Worm (Caenorhabditis elegans) whole organism, young adult: ENCODE measurements around the gene Y15E3A.4.

ENCODE experiments used
- K12H6.12 ChIP-seq: fragments of 200-800 bp; sonication (Bioruptor generic); optimal IDR thresholded peaks from 2 replicates; lab custom pipeline; 2018; ENCODE audit warnings: mild to moderate bottlenecking, missing genetic modification characterization, missing compliant biosample characterization
- Y95B8A.8 ChIP-seq: fragments of 200-800 bp; sonication (Bioruptor generic); IDR thresholded peaks from 2 replicates; pipeline ENCODE4 v1.3.6; 2022; ENCODE audit warnings: missing genetic modification reagents, missing genetic modification characterization, missing compliant biosample characterization
- ama-1 ChIP-seq, 3 experiments: fragments of 150-350 bp in 1 of 3; sonication (generic microtip) in 2 of 3; optimal IDR thresholded peaks; 2 replicates each; lab custom pipeline; 2014 to 2018; ENCODE audit warnings: missing biosample characterization in 2 of 3, missing genetic modification characterization in 2 of 3, missing genetic modification reagents in 2 of 3
- dpl-1 ChIP-seq: fragments of 150-350 bp; optimal IDR thresholded peaks from 2 replicates; lab custom pipeline; 2014; ENCODE audit warnings: missing biosample characterization, missing genetic modification reagents, missing genetic modification characterization
- lag-1 ChIP-seq: fragments of 200-800 bp; sonication (Bioruptor generic); IDR thresholded peaks from 2 replicates; pipeline ENCODE4 v1.3.6; 2022; ENCODE audit warnings: missing genetic modification reagents, missing genetic modification characterization, missing compliant biosample characterization
- unc-62 ChIP-seq: fragments of 150-350 bp; optimal IDR thresholded peaks from 2 replicates; lab custom pipeline; 2014; ENCODE audit warnings: missing biosample characterization, missing genetic modification reagents, missing genetic modification characterization

DNA sequence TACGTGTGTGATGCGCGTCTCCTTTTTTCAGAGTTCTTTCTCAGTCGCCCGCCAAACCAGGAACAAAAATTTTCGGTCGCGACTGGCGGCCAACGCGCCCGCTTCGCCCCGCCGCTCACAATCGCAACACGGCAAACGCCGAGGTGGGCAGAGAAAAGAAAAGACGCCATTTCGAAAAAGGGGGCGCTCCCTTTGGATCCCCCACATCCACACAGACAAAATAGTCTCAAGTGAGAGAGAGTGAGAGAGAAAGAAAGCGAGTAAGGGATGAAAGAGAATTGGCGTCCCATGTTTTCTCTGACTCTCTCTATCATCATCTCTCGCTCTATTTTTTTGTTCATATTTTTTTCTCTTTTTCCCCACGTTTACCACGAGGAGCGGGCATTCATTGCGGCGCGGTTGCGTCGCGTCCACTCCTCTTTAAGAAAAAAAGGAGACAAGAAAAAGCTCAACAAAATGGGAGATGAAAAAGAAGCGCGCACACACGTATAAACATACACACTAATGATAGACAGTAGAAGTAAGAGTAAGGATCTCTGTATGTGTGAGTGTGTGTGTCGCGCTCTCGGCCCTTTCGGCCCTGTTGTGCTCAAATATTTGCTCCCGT lies 23.2 kb downstream of the Y15E3A.4 start:
- TF ChIP-seq Y95B8A.8 (GFP tag; lab: Robert Waterston, UW) (no peak), unc-62 (GFP tag; lab: Kevin White, UChicago) (no peak), dpl-1 (GFP tag; lab: Kevin White, UChicago) (no peak), ama-1 (optimal IDR thresholded peaks at IDR 0.05; lab: Kevin White, UChicago) (no peak), ama-1 (GFP tag; optimal IDR thresholded peaks at IDR 0.05; lab: Kevin White, UChicago) (no peak), lag-1 (GFP tag; lab: Robert Waterston, UW) (no peak), K12H6.12 (peak; percentile 97)
